Worm (Caenorhabditis elegans) whole organism, L3 larva: ENCODE data around the gene npr-40.
A peak's percentile ranks its signal among the peaks of the same experiment; 100 is the strongest.

Source experiments
- ZK546.5 ChIP-seq: sonication (generic microtip); optimal IDR thresholded peaks from 2 replicates; lab custom pipeline; 2017; ENCODE audit warnings: missing biosample characterization, missing genetic modification characterization
- ama-1 ChIP-seq: fragments of 150-350 bp; optimal IDR thresholded peaks from 2 replicates; lab custom pipeline; 2018
- ceh-16 ChIP-seq: sonication (generic microtip); optimal IDR thresholded peaks from 2 replicates; lab custom pipeline; 2017; ENCODE audit warnings: missing biosample characterization, missing genetic modification characterization
- ceh-28 ChIP-seq: fragments of 150-350 bp; optimal IDR thresholded peaks from 2 replicates; lab custom pipeline; 2014; ENCODE audit warnings: missing biosample characterization, missing genetic modification reagents, missing genetic modification characterization
- egl-27 ChIP-seq: sonication (generic microtip); optimal IDR thresholded peaks from 4 replicates; lab custom pipeline; 2017; ENCODE audit warnings: missing biosample characterization, missing genetic modification reagents, missing genetic modification characterization
- egl-5 ChIP-seq: fragments of 150-350 bp; optimal IDR thresholded peaks from 2 replicates; lab custom pipeline; 2017; ENCODE audit warnings: missing biosample characterization, missing genetic modification reagents, missing genetic modification characterization, inconsistent platforms
- elt-1 ChIP-seq: fragments of 150-350 bp; optimal IDR thresholded peaks from 2 replicates; lab custom pipeline; 2014; ENCODE audit warnings: missing biosample characterization, missing genetic modification characterization
- elt-3 ChIP-seq, 3 experiments: fragments of 150-350 bp in 1 of 3; sonication (generic microtip) in 2 of 3; optimal IDR thresholded peaks; 2 replicates in 2 of 3; 4 replicates in 1 of 3; lab custom pipeline; 2014 to 2017; ENCODE audit warnings: missing biosample characterization in 3 of 3, missing genetic modification characterization in 3 of 3
- eor-1 ChIP-seq, 2 experiments: fragments of 150-350 bp; optimal IDR thresholded peaks; 2 replicates each; lab custom pipeline; 2014 to 2018; ENCODE audit warnings: missing biosample characterization in 2 of 2, missing genetic modification characterization in 2 of 2
- fkh-2 ChIP-seq: fragments of 150-350 bp; optimal IDR thresholded peaks from 2 replicates; lab custom pipeline; 2014; ENCODE audit warnings: missing biosample characterization, missing genetic modification reagents, missing genetic modification characterization
- fos-1 ChIP-seq: fragments of 150-350 bp; optimal IDR thresholded peaks from 2 replicates; lab custom pipeline; 2014; ENCODE audit warnings: missing biosample characterization, missing genetic modification characterization
- hmg-11 ChIP-seq: sonication (generic microtip); optimal IDR thresholded peaks from 2 replicates; lab custom pipeline; 2016; ENCODE audit warnings: missing genetic modification characterization, missing compliant biosample characterization
- jun-1 ChIP-seq: fragments of 150-350 bp; optimal IDR thresholded peaks from 2 replicates; lab custom pipeline; 2014; ENCODE audit warnings: missing biosample characterization, missing genetic modification reagents, missing genetic modification characterization
- lin-15B ChIP-seq: fragments of 150-350 bp; optimal IDR thresholded peaks from 2 replicates; lab custom pipeline; 2014; ENCODE audit warnings: missing biosample characterization, missing genetic modification characterization
- nfya-1 ChIP-seq: sonication (generic microtip); optimal IDR thresholded peaks from 2 replicates; lab custom pipeline; 2017; ENCODE audit warnings: missing genetic modification characterization, mild to moderate bottlenecking, missing compliant biosample characterization, antibody characterized with exemption, moderate library complexity; ENCODE audit not compliant: insufficient read depth
- nhr-11 ChIP-seq: fragments of 150-350 bp; optimal IDR thresholded peaks from 2 replicates; lab custom pipeline; 2014; ENCODE audit warnings: missing biosample characterization, missing genetic modification characterization
- nhr-12 ChIP-seq: fragments of 150-350 bp; optimal IDR thresholded peaks from 2 replicates; lab custom pipeline; 2014; ENCODE audit warnings: missing biosample characterization, missing genetic modification characterization
- nhr-23 ChIP-seq: fragments of 150-350 bp; optimal IDR thresholded peaks from 2 replicates; lab custom pipeline; 2014; ENCODE audit warnings: missing biosample characterization, missing genetic modification reagents, missing genetic modification characterization
- nhr-237 ChIP-seq: fragments of 150-350 bp; optimal IDR thresholded peaks from 2 replicates; lab custom pipeline; 2014; ENCODE audit warnings: missing biosample characterization, missing genetic modification characterization
- nhr-25 ChIP-seq: sonication (generic microtip); optimal IDR thresholded peaks from 2 replicates; lab custom pipeline; 2017; ENCODE audit warnings: missing biosample characterization, missing genetic modification characterization
- nhr-28 ChIP-seq: fragments of 150-350 bp; optimal IDR thresholded peaks from 2 replicates; lab custom pipeline; 2014; ENCODE audit warnings: missing biosample characterization, missing genetic modification characterization
- nhr-43 ChIP-seq: sonication (generic microtip); optimal IDR thresholded peaks from 2 replicates; lab custom pipeline; 2016; ENCODE audit warnings: mild to moderate bottlenecking, missing genetic modification characterization, missing compliant biosample characterization; ENCODE audit not compliant: poor library complexity, severe bottlenecking
- nhr-67 ChIP-seq: fragments of 150-350 bp; optimal IDR thresholded peaks from 2 replicates; lab custom pipeline; 2014; ENCODE audit warnings: missing biosample characterization, missing genetic modification characterization
- nhr-76 ChIP-seq: fragments of 150-350 bp; sonication (generic microtip); optimal IDR thresholded peaks from 5 replicates; lab custom pipeline; 2014; ENCODE audit warnings: missing biosample characterization, missing genetic modification characterization
- nhr-77 ChIP-seq: fragments of 150-350 bp; optimal IDR thresholded peaks from 2 replicates; lab custom pipeline; 2014; ENCODE audit warnings: missing biosample characterization, missing genetic modification characterization
- pha-4 ChIP-seq: fragments of 150-350 bp; optimal IDR thresholded peaks from 2 replicates; lab custom pipeline; 2014; ENCODE audit warnings: missing biosample characterization, missing genetic modification reagents, missing genetic modification characterization
- pqm-1 ChIP-seq: fragments of 150-350 bp; optimal IDR thresholded peaks from 2 replicates; lab custom pipeline; 2017; ENCODE audit warnings: missing biosample characterization, missing genetic modification characterization, inconsistent platforms
- skn-1 ChIP-seq: fragments of 150-350 bp; optimal IDR thresholded peaks from 2 replicates; lab custom pipeline; 2014; ENCODE audit warnings: missing biosample characterization, missing genetic modification characterization
- unc-62 ChIP-seq: fragments of 150-350 bp; sonication (generic microtip); optimal IDR thresholded peaks from 4 replicates; lab custom pipeline; 2014; ENCODE audit warnings: missing biosample characterization, missing genetic modification reagents, missing genetic modification characterization
- zag-1 ChIP-seq: fragments of 150-350 bp; optimal IDR thresholded peaks from 2 replicates; lab custom pipeline; 2014; ENCODE audit warnings: missing biosample characterization, missing genetic modification characterization
- ztf-11 ChIP-seq: fragments of 150-350 bp; optimal IDR thresholded peaks from 2 replicates; lab custom pipeline; 2014; ENCODE audit warnings: missing biosample characterization, missing genetic modification characterization
- ztf-4 ChIP-seq: fragments of 150-350 bp; optimal IDR thresholded peaks from 2 replicates; lab custom pipeline; 2014; ENCODE audit warnings: missing biosample characterization, missing genetic modification characterization

The npr-40 gene

DNA sequence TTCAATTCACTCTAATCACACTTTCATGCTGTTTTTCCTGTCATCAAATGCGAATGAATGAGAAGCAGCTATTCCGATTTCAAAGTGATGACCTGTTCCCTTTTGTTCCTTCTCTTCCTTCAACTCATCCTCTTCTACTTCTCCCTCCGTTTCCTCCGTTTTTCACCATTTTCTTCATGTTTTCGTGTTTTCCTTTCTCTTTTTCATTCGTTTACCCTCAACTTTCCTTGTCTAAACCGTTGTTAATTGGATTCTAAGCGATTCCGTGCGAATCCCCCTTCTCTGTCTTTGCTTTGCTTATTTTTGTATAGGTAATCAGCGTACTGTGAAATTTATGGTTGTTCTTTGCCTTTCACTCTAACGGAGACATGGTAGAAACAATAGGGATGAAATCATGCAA lies 32.8 kb upstream of the npr-40 start:
- TF ChIP-seq nhr-237 (tag; lab: Kevin White, UChicago) (no peak), ztf-4 (tag; lab: Kevin White, UChicago) (no peak), jun-1 (no peak), ceh-16 (tag; lab: Kevin White, UChicago) (no peak), eor-1 (tag; optimal IDR thresholded peaks at IDR 0.05; lab: Kevin White, UChicago) (no peak), zag-1 (no peak), ztf-11 (tag; lab: Kevin White, UChicago) (no peak), unc-62 (no peak), elt-3 (tag; optimal IDR thresholded peaks at IDR 0.05; lab: Kevin White, UChicago) (no peak), nhr-67 (tag; lab: Kevin White, UChicago) (no peak)

DNA sequence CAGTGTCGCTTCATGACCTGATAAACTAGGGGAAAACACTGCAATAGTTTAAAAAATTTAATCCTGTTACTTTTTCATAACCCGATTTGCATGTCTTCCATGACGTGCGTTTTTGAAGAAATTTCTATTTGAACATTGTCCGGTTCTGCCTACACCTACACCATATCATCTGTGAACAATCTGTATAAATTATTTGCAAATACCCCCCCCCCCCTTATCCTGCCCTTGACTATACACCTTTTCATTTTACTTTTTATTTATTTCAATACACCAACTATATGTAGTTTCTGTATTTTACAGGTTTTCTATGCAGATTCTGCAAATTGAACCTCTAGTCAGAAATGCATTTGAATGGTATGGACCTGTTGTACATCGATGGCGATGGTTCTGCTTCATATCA lies 30.4 kb upstream of the npr-40 start, which contains the start of gene daf-6:
Gene daf-6 (plus strand): TSS at position 301 of the 400 bp plus-strand sequence.
- TF ChIP-seq nfya-1 (tag; lab: Kevin White, UChicago) (no peak), ZK546.5 (tag; lab: Kevin White, UChicago) (no peak), ama-1 (lab: Kevin White, UChicago) (no peak), nhr-28 (tag; lab: Kevin White, UChicago) (no peak)
- TF ChIP-seq, all 47 proteins: peak for 0

ce11 chrX:14894380-14894779 lies 24.3 kb upstream of the npr-40 start:
- TF ChIP-seq nhr-23 (tag; lab: Kevin White, UChicago) (peak; percentile 42), nhr-76 (tag; lab: Kevin White, UChicago) (no peak), nhr-25 (tag; lab: Kevin White, UChicago) (peak; percentile 68), nhr-43 (tag; lab: Kevin White, UChicago) (peak; percentile 85), elt-3 (tag; optimal IDR thresholded peaks at IDR 0.05; lab: Kevin White, UChicago) (peak in 1 of 3 experiments; percentile 53)

ce11 chrX:14894845-14895244 lies 23.8 kb upstream of the npr-40 start, which contains the start of gene nac-1:
TSS of gene nac-1 (plus strand) at chrX:14895145.
- TF ChIP-seq skn-1 (tag; lab: Kevin White, UChicago) (no peak), pha-4 (no peak), nhr-77 (tag; lab: Kevin White, UChicago) (no peak), fkh-2 (tag; lab: Kevin White, UChicago) (no peak), nhr-11 (no peak), elt-1 (tag; lab: Kevin White, UChicago) (no peak), nhr-25 (tag; lab: Kevin White, UChicago) (no peak), elt-3 (tag; optimal IDR thresholded peaks at IDR 0.05; lab: Kevin White, UChicago) (no peak), nhr-237 (tag; lab: Kevin White, UChicago) (no peak), zag-1 (no peak), hmg-11 (tag; lab: Kevin White, UChicago) (no peak), eor-1 (tag; optimal IDR thresholded peaks at IDR 0.05; lab: Kevin White, UChicago) (no peak), egl-27 (tag; lab: Kevin White, UChicago) (no peak), lin-15B (no peak)

DNA sequence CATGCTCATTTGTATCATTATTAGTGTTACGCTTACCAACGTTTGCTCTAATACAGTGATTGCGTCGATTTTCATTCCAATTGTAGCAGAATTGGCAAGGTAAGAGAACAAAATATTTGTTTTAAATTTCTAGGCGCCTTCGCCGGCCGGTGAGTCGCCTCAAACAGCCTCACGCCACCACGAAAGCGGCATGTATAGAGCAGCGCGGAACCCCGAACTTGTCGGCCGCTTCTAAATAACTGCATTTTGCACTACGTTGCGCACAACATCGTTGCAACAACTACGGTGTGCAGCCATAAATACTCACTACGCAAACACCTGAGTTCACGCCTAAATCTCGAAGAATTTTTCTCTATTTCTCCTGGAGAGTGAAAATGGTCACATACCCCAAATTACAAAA lies 21.4 kb upstream of the npr-40 start:
- TF ChIP-seq nhr-12 (tag; lab: Kevin White, UChicago) (no peak), nhr-237 (tag; lab: Kevin White, UChicago) (no peak), unc-62 (no peak), egl-5 (no peak), ztf-4 (tag; lab: Kevin White, UChicago) (no peak), fos-1 (tag; lab: Kevin White, UChicago) (no peak), nhr-11 (no peak), ceh-28 (tag; lab: Kevin White, UChicago) (no peak), jun-1 (no peak)

DNA sequence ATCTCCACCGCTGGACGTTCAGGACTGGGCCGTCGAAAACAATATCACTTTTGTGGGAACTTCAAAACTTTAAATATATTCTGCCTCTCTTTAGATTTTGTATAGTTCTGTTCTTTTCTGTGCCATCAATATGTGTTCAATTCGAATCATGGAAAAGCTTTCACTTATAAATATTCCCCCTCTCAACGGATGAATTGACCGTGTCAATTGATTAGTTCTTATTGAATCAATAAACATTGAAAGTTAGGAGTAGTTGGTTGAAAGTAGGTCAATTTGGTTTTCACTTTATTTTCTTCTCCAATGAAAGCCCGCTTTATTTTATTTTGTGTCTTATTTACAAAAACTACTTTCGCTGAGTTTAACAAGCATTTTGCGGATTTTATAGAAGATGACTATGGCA lies 20.4 kb upstream of the npr-40 start, which contains the start of gene lips-8:
Gene lips-8 (plus strand): TSS at position 301 of the 400 bp plus-strand sequence.
- TF ChIP-seq egl-5 (no peak), hmg-11 (tag; lab: Kevin White, UChicago) (no peak), ZK546.5 (tag; lab: Kevin White, UChicago) (no peak), egl-27 (tag; lab: Kevin White, UChicago) (no peak), ceh-16 (tag; lab: Kevin White, UChicago) (no peak), pqm-1 (tag; lab: Kevin White, UChicago) (no peak), ama-1 (lab: Kevin White, UChicago) (no peak), nhr-76 (tag; lab: Kevin White, UChicago) (no peak)
